Worm (Caenorhabditis elegans): ENCODE results near the gene C09F12.3.
A peak's percentile ranks its signal among the peaks of the same experiment; 100 is the strongest.

DNA sequence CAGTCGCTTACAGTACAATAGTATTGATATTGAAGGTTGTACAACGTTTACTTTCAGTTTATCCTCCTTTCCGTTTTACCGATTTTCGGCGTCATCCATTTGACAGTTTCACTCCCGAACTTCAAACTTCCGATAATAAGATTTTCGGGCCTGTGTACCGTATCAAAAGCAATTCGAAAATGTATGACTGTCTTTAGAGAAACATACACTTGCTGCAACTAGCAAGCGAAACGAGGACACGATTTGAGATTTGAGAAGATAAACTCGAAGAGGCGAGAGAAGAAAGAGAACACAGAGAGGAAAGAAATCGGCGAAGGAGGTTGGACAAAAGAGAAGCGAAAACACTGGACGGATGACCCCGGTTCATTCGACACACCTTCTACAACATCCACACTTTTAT, 19.2 kb upstream of the C09F12.3 start, which contains the start of gene lpr-5:
- TF ChIP-seq nhr-77 (tag; optimal IDR thresholded peaks at IDR 0.05), result no peak
- no peak for TF ChIP-seq ztf-11 (tag; optimal IDR thresholded peaks at IDR 0.05)
- TF ChIP-seq elt-3 (tag; optimal IDR thresholded peaks at IDR 0.05), result no peak
- TF ChIP-seq unc-62 (GFP tag; optimal IDR thresholded peaks at IDR 0.05), result no peak
- TF ChIP-seq ztf-4 (tag; optimal IDR thresholded peaks at IDR 0.05), result no peak
- no peak for TF ChIP-seq lsy-2 (tag; optimal IDR thresholded peaks at IDR 0.05)
- no peak for TF ChIP-seq mdl-1 (tag; optimal IDR thresholded peaks at IDR 0.05)
- TF ChIP-seq nhr-12 (tag; optimal IDR thresholded peaks at IDR 0.05), result no peak
- no peak for TF ChIP-seq lin-39 (tag; optimal IDR thresholded peaks at IDR 0.05)
- TF ChIP-seq ama-1 (optimal IDR thresholded peaks at IDR 0.05), result no peak
- no peak for TF ChIP-seq snpc-4 (tag; optimal IDR thresholded peaks at IDR 0.05)
- no peak for TF ChIP-seq skn-1 (tag; optimal IDR thresholded peaks at IDR 0.05)
- peak; percentile 9 for TF ChIP-seq fos-1 (tag; optimal IDR thresholded peaks at IDR 0.05)
- no peak for TF ChIP-seq zag-1 (tag; optimal IDR thresholded peaks at IDR 0.05)

Data from whole organism, L2 larva.